Worm (Caenorhabditis elegans) whole organism, early embryonic: ENCODE results near the gene arrd-17.

ENCODE experiments used
- ceh-13 ChIP-seq: fragments of 200-800 bp; sonication (Bioruptor generic); optimal IDR thresholded peaks from 2 replicates; lab custom pipeline; 2018; ENCODE audit warnings: mild to moderate bottlenecking, missing genetic modification characterization, missing compliant biosample characterization
- hmbx-1 ChIP-seq: sonication (generic microtip); optimal IDR thresholded peaks from 2 replicates; lab custom pipeline; 2016; ENCODE audit warnings: mild to moderate bottlenecking, missing genetic modification characterization, missing compliant biosample characterization
- hnd-1 ChIP-seq: sonication (generic microtip); optimal IDR thresholded peaks from 2 replicates; lab custom pipeline; 2016; ENCODE audit warnings: missing genetic modification characterization, missing compliant biosample characterization
- pes-1 ChIP-seq: fragments of 200-800 bp; sonication (Bioruptor generic); IDR thresholded peaks from 2 replicates; pipeline ENCODE4 v1.3.6; 2022; ENCODE audit warnings: missing genetic modification reagents, missing genetic modification characterization, missing compliant biosample characterization
- tbx-11 ChIP-seq: fragments of 200-800 bp; sonication (Bioruptor generic); IDR thresholded peaks from 2 replicates; pipeline ENCODE4 v1.3.6; 2022; ENCODE audit warnings: missing genetic modification characterization, missing compliant biosample characterization
- tbx-37 ChIP-seq: fragments of 200-800 bp; sonication (Bioruptor generic); conservative IDR thresholded peaks from 2 replicates; pipeline ENCODE4 v1.3.6; 2022; ENCODE audit warnings: missing genetic modification reagents, missing genetic modification characterization, missing compliant biosample characterization
- tra-4 ChIP-seq: sonication (generic microtip); optimal IDR thresholded peaks from 2 replicates; lab custom pipeline; 2017; ENCODE audit warnings: missing genetic modification characterization, missing compliant biosample characterization

DNA sequence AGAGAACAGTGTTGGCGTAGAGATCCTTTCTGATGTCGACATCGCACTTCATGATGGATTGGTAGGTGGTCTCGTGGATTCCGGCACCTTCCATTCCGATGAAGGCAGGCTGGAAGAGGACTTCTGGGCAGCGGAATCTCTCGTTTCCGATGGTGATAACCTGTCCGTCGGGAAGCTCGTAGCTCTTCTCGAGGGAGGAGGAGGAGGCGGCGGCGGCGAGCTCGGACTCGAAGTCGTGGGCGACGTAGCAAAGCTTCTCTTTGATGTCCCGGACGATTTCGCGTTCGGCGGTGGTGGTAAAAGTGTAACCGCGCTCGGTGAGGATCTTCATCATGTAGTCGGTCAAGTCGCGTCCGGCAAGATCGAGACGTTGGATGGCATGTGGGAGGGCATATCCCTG, 25.8 kb downstream of the arrd-17 start:
- TF ChIP-seq hnd-1 (tag; lab: Kevin White, UChicago) (no peak), tbx-37 (GFP tag; lab: Robert Waterston, UW) (no peak), pes-1 (GFP tag; lab: Robert Waterston, UW) (no peak), tbx-11 (GFP tag; lab: Robert Waterston, UW) (no peak), tra-4 (tag; lab: Kevin White, UChicago) (no peak), hmbx-1 (tag; lab: Kevin White, UChicago) (no peak), ceh-13 (GFP tag; lab: Kevin White, UChicago) (no peak)
